Worm (Caenorhabditis elegans): ENCODE measurements around the gene epic-1.
A peak's percentile ranks its signal among the peaks of the same experiment; 100 is the strongest.

epic-1 gene

ce11 chrIV:17483230-17483629 lies 11.5 kb upstream of the epic-1 start, which contains the start of gene rabr-2:
TSS of gene rabr-2 (minus strand) at chrIV:17483330.
- TF ChIP-seq fos-1 (tag; optimal IDR thresholded peaks at IDR 0.05) (no peak), lim-7 (GFP tag; IDR thresholded peaks at IDR 0.05) (no peak), daf-8 (GFP tag; IDR thresholded peaks at IDR 0.05) (no peak), hlh-11 (tag; optimal IDR thresholded peaks at IDR 0.05) (no peak), vab-7 (GFP tag; IDR thresholded peaks at IDR 0.05) (no peak), rbr-2 (tag; optimal IDR thresholded peaks at IDR 0.05) (no peak), lin-29 (GFP tag; IDR thresholded peaks at IDR 0.05) (no peak), snpc-4 (tag; optimal IDR thresholded peaks at IDR 0.05) (no peak), F37D6.2 (tag; optimal IDR thresholded peaks at IDR 0.05) (no peak), tag-97 (GFP tag; IDR thresholded peaks at IDR 0.05) (no peak), lin-39 (tag; optimal IDR thresholded peaks at IDR 0.05) (no peak), spr-3 (GFP tag; optimal IDR thresholded peaks at IDR 0.05) (no peak), mdl-1 (tag; optimal IDR thresholded peaks at IDR 0.05) (no peak), dve-1 (tag; optimal IDR thresholded peaks at IDR 0.05; ENCODE audit: insufficient read depth) (no peak), T20F7.1 (GFP tag; optimal IDR thresholded peaks at IDR 0.05) (no peak), spr-1 (tag; optimal IDR thresholded peaks at IDR 0.05) (no peak), egl-27 (tag; optimal IDR thresholded peaks at IDR 0.05) (no peak), ceh-62 (tag; optimal IDR thresholded peaks at IDR 0.05) (no peak)

- TF ChIP-seq snpc-1.2 (GFP tag; IDR thresholded peaks at IDR 0.05) (no peak), aha-1 (tag) (peak; percentile 82)
These were observed 4.0 kb upstream of the epic-1 start, which contains the start of gene grl-24 for ce11 chrIV:17475743-17476142. TSS of gene grl-24 (minus strand) at chrIV:17475843.

- no peak for TF ChIP-seq dpl-1 (GFP tag; optimal IDR thresholded peaks at IDR 0.05)
These were observed 3.5 kb upstream of the epic-1 start, which contains the start of gene F11E6.9 for ce11 chrIV:17475242-17475641. TSS of gene F11E6.9 (minus strand) at chrIV:17475342.

- TF ChIP-seq nhr-111 (GFP tag; optimal IDR thresholded peaks at IDR 0.05) (no peak), lin-29 (GFP tag; IDR thresholded peaks at IDR 0.05) (no peak), F44E2.7 (GFP tag; IDR thresholded peaks at IDR 0.05) (no peak), ceh-28 (tag; optimal IDR thresholded peaks at IDR 0.05) (no peak), lin-1 (GFP tag; IDR thresholded peaks at IDR 0.05) (no peak), fkh-10 (GFP tag; optimal IDR thresholded peaks at IDR 0.05) (no peak), Y105C5A.15 (GFP tag; IDR thresholded peaks at IDR 0.05) (no peak), nhr-11 (tag; optimal IDR thresholded peaks at IDR 0.05) (no peak), nhr-77 (tag; optimal IDR thresholded peaks at IDR 0.05) (no peak), ceh-62 (tag; optimal IDR thresholded peaks at IDR 0.05) (no peak), mep-1 (tag; optimal IDR thresholded peaks at IDR 0.05) (no peak), ZK337.2 (GFP tag; IDR thresholded peaks at IDR 0.05) (no peak), daf-8 (GFP tag; IDR thresholded peaks at IDR 0.05) (no peak), mdl-1 (tag; optimal IDR thresholded peaks at IDR 0.05) (no peak), pqm-1 (tag; optimal IDR thresholded peaks at IDR 0.05) (no peak), D1046.2 (GFP tag; IDR thresholded peaks at IDR 0.05) (no peak), egl-43 (GFP tag; IDR thresholded peaks at IDR 0.05) (no peak), nhr-48 (tag; optimal IDR thresholded peaks at IDR 0.05) (no peak), nhr-102 (tag; optimal IDR thresholded peaks at IDR 0.05) (no peak), unc-62 (GFP tag; optimal IDR thresholded peaks at IDR 0.05 in 1 of 2) (no peak), unc-62 (tag; optimal IDR thresholded peaks at IDR 0.05) (no peak), snpc-1.2 (GFP tag; IDR thresholded peaks at IDR 0.05) (no peak), nhr-76 (tag; optimal IDR thresholded peaks at IDR 0.05) (no peak), ctbp-1 (GFP tag; IDR thresholded peaks at IDR 0.05) (peak; percentile 34; the same call in 1 of the 2 replicates), dve-1 (tag; optimal IDR thresholded peaks at IDR 0.05; ENCODE audit: insufficient read depth) (peak; percentile 42), nhr-28 (tag; optimal IDR thresholded peaks at IDR 0.05) (peak; percentile 1), Y5F2A.4 (GFP tag; optimal IDR thresholded peaks at IDR 0.05) (no peak), lir-3 (tag; optimal IDR thresholded peaks at IDR 0.05) (no peak), Y48G9A.11 (GFP tag; IDR thresholded peaks at IDR 0.05) (no peak), mxl-3 (GFP tag; optimal IDR thresholded peaks at IDR 0.05) (no peak), daf-12 (tag; optimal IDR thresholded peaks at IDR 0.05) (no peak), tra-1 (GFP tag; IDR thresholded peaks at IDR 0.05) (no peak), madf-5 (GFP tag; IDR thresholded peaks at IDR 0.05) (no peak)
These were observed 2.3 kb upstream of the epic-1 start for ce11 chrIV:17474047-17474446.

Data from whole organism, L4 larva.